Fruit fly (Drosophila melanogaster): ENCODE results near the gene CG14285.

- no peak for TF ChIP-seq Mio (GFP tag; optimal IDR thresholded peaks at IDR 0.05)
- no peak for TF ChIP-seq h (GFP tag; optimal IDR thresholded peaks at IDR 0.05)
These were observed 33.5 kb downstream of the CG14285 start for dm6 chr3R:19058384-19058783.

Data from whole organism, wandering third instar larva.